Worm (Caenorhabditis elegans): Measurements from ENCODE around the gene T06D4.1.

- no peak for TF ChIP-seq nhr-237 (tag; optimal IDR thresholded peaks at IDR 0.05)
- no peak for TF ChIP-seq elt-3 (tag; optimal IDR thresholded peaks at IDR 0.05)
- TF ChIP-seq blmp-1 (tag; optimal IDR thresholded peaks at IDR 0.05), result no peak
- no peak for TF ChIP-seq lsy-2 (tag; optimal IDR thresholded peaks at IDR 0.05)
- no peak for TF ChIP-seq nhr-12 (tag; optimal IDR thresholded peaks at IDR 0.05)
- TF ChIP-seq pha-4 (tag; optimal IDR thresholded peaks at IDR 0.05), result no peak
- TF ChIP-seq ces-1 (GFP tag; optimal IDR thresholded peaks at IDR 0.05), result no peak
Observed at ce11 chrII:3343714-3344113, 37.9 kb upstream of the T06D4.1 start, which contains the start of gene F14D2.15.
